Worm (Caenorhabditis elegans) whole organism, L2 larva: ENCODE measurements around the gene cct-7.

ENCODE experiments used
- C34F6.9 ChIP-seq: fragments of 150-350 bp; optimal IDR thresholded peaks from 2 replicates; lab custom pipeline; 2014; ENCODE audit warnings: missing biosample characterization, missing genetic modification characterization
- F13H6.1 ChIP-seq: sonication (generic microtip); optimal IDR thresholded peaks from 2 replicates; lab custom pipeline; 2016; ENCODE audit warnings: missing genetic modification characterization, missing compliant biosample characterization
- R02D3.7 ChIP-seq: fragments of 150-350 bp; optimal IDR thresholded peaks from 2 replicates; lab custom pipeline; 2014; ENCODE audit warnings: missing biosample characterization, missing genetic modification characterization
- Y55F3AM.14 ChIP-seq: fragments of 200-800 bp; sonication (Bioruptor generic); optimal IDR thresholded peaks from 2 replicates; lab custom pipeline; 2018; ENCODE audit warnings: mild to moderate bottlenecking, missing genetic modification characterization, missing compliant biosample characterization
- ZK546.5 ChIP-seq: sonication (generic microtip); optimal IDR thresholded peaks from 2 replicates; lab custom pipeline; 2017; ENCODE audit warnings: missing biosample characterization, missing genetic modification characterization
- alr-1 ChIP-seq: fragments of 150-350 bp; optimal IDR thresholded peaks from 2 replicates; lab custom pipeline; 2014; ENCODE audit warnings: missing biosample characterization, missing genetic modification characterization
- aly-2 ChIP-seq: fragments of 150-350 bp; optimal IDR thresholded peaks from 2 replicates; lab custom pipeline; 2014; ENCODE audit warnings: missing biosample characterization, missing genetic modification characterization
- blmp-1 ChIP-seq: sonication (generic microtip); optimal IDR thresholded peaks from 2 replicates; lab custom pipeline; 2017; ENCODE audit warnings: missing genetic modification characterization, mild to moderate bottlenecking, missing compliant biosample characterization, antibody characterized with exemption, moderate library complexity; ENCODE audit not compliant: insufficient read depth
- crh-2 ChIP-seq: sonication (generic microtip); optimal IDR thresholded peaks from 2 replicates; lab custom pipeline; 2017; ENCODE audit warnings: missing biosample characterization, missing genetic modification characterization
- elt-1 ChIP-seq: fragments of 150-350 bp; optimal IDR thresholded peaks from 2 replicates; lab custom pipeline; 2014; ENCODE audit warnings: missing biosample characterization, missing genetic modification characterization
- elt-3 ChIP-seq: sonication (generic microtip); optimal IDR thresholded peaks from 2 replicates; lab custom pipeline; 2017; ENCODE audit warnings: missing biosample characterization, missing genetic modification characterization
- fos-1 ChIP-seq: fragments of 150-350 bp; optimal IDR thresholded peaks from 2 replicates; lab custom pipeline; 2014; ENCODE audit warnings: missing biosample characterization, missing genetic modification characterization
- lin-11 ChIP-seq: fragments of 150-350 bp; sonication (generic microtip); optimal IDR thresholded peaks from 2 replicates; lab custom pipeline; 2014; ENCODE audit warnings: missing biosample characterization, missing genetic modification characterization, inconsistent platforms, mixed read lengths
- lin-39 ChIP-seq: fragments of 150-350 bp; optimal IDR thresholded peaks from 2 replicates; lab custom pipeline; 2014; ENCODE audit warnings: missing biosample characterization, missing genetic modification reagents, missing genetic modification characterization
- mab-5 ChIP-seq: fragments of 150-350 bp; optimal IDR thresholded peaks from 2 replicates; lab custom pipeline; 2014; ENCODE audit warnings: missing biosample characterization, missing genetic modification characterization
- mbf-1 ChIP-seq: sonication (generic microtip); optimal IDR thresholded peaks from 2 replicates; lab custom pipeline; 2017; ENCODE audit warnings: missing biosample characterization, missing genetic modification characterization
- mdl-1 ChIP-seq, 2 experiments: fragments of 150-350 bp in 1 of 2; sonication (generic microtip) in 1 of 2; optimal IDR thresholded peaks; 2 replicates each; lab custom pipeline; 2017; ENCODE audit warnings: missing biosample characterization in 2 of 2, missing genetic modification characterization in 2 of 2
- nhr-10 ChIP-seq: sonication (generic microtip); optimal IDR thresholded peaks from 2 replicates; lab custom pipeline; 2017; ENCODE audit warnings: missing biosample characterization, missing genetic modification characterization
- nhr-12 ChIP-seq: fragments of 150-350 bp; optimal IDR thresholded peaks from 2 replicates; lab custom pipeline; 2014; ENCODE audit warnings: missing biosample characterization, missing genetic modification characterization
- nhr-21 ChIP-seq: fragments of 150-350 bp; optimal IDR thresholded peaks from 2 replicates; lab custom pipeline; 2014; ENCODE audit warnings: missing biosample characterization, missing genetic modification characterization
- nhr-23 ChIP-seq: fragments of 150-350 bp; optimal IDR thresholded peaks from 2 replicates; lab custom pipeline; 2014; ENCODE audit warnings: missing biosample characterization, missing genetic modification reagents, missing genetic modification characterization
- nhr-237 ChIP-seq: fragments of 150-350 bp; optimal IDR thresholded peaks from 2 replicates; lab custom pipeline; 2014; ENCODE audit warnings: missing biosample characterization, missing genetic modification characterization
- nhr-25 ChIP-seq: fragments of 150-350 bp; sonication (generic microtip); optimal IDR thresholded peaks from 3 replicates; lab custom pipeline; 2014; ENCODE audit warnings: missing biosample characterization, missing genetic modification characterization
- nhr-6 ChIP-seq: fragments of 150-350 bp; optimal IDR thresholded peaks from 2 replicates; lab custom pipeline; 2014; ENCODE audit warnings: missing biosample characterization, missing genetic modification characterization
- nhr-77 ChIP-seq: fragments of 150-350 bp; optimal IDR thresholded peaks from 2 replicates; lab custom pipeline; 2014; ENCODE audit warnings: missing biosample characterization, missing genetic modification characterization
- peb-1 ChIP-seq: fragments of 150-350 bp; optimal IDR thresholded peaks from 2 replicates; lab custom pipeline; 2014; ENCODE audit warnings: missing biosample characterization, missing genetic modification characterization
- sem-4 ChIP-seq: fragments of 150-350 bp; optimal IDR thresholded peaks from 2 replicates; lab custom pipeline; 2014; ENCODE audit warnings: missing biosample characterization, missing genetic modification reagents, missing genetic modification characterization
- sma-3 ChIP-seq: sonication (generic microtip); optimal IDR thresholded peaks from 2 replicates; lab custom pipeline; 2016; ENCODE audit warnings: missing genetic modification reagents, missing genetic modification characterization, missing compliant biosample characterization
- sma-9 ChIP-seq, 2 experiments: fragments of 150-350 bp in 1 of 2; sonication (generic microtip) in 1 of 2; optimal IDR thresholded peaks; 2 replicates each; lab custom pipeline; 2014 to 2016; ENCODE audit warnings: missing genetic modification characterization in 2 of 2, mild to moderate bottlenecking in 1 of 2, missing biosample characterization in 1 of 2, missing compliant biosample characterization in 1 of 2, missing genetic modification reagents in 1 of 2, moderate library complexity in 1 of 2
- snpc-4 ChIP-seq: fragments of 150-350 bp; optimal IDR thresholded peaks from 2 replicates; lab custom pipeline; 2014; ENCODE audit warnings: missing biosample characterization, missing genetic modification characterization
- unc-39 ChIP-seq: fragments of 150-350 bp; optimal IDR thresholded peaks from 2 replicates; lab custom pipeline; 2014; ENCODE audit warnings: missing biosample characterization, missing genetic modification characterization
- unc-55 ChIP-seq: fragments of 150-350 bp; sonication (generic microtip); optimal IDR thresholded peaks from 3 replicates; lab custom pipeline; 2014; ENCODE audit warnings: missing biosample characterization, missing genetic modification reagents, missing genetic modification characterization
- unc-62 ChIP-seq: fragments of 150-350 bp; optimal IDR thresholded peaks from 2 replicates; lab custom pipeline; 2014; ENCODE audit warnings: missing biosample characterization, missing genetic modification reagents, missing genetic modification characterization
- ztf-11 ChIP-seq: sonication (generic microtip); optimal IDR thresholded peaks from 2 replicates; lab custom pipeline; 2017; ENCODE audit warnings: missing biosample characterization, missing genetic modification characterization
- ztf-4 ChIP-seq: fragments of 150-350 bp; optimal IDR thresholded peaks from 2 replicates; lab custom pipeline; 2014; ENCODE audit warnings: missing biosample characterization, missing genetic modification characterization

The cct-7 gene

ce11 chrV:1829973-1830372 lies 42.1 kb upstream of the cct-7 start, which contains the start of gene Y32G9B.1:
TSS of gene Y32G9B.1 (minus strand) at chrV:1830073.
- peak; percentile 30 for TF ChIP-seq blmp-1
- TF ChIP-seq F13H6.1 (tag; lab: Kevin White, UChicago), result no peak
- TF ChIP-seq nhr-21 (tag; lab: Kevin White, UChicago), result peak; percentile 3
- TF ChIP-seq fos-1 (tag; lab: Kevin White, UChicago), result peak; percentile 0
- no peak for TF ChIP-seq lin-39 (tag; lab: Kevin White, UChicago)
- TF ChIP-seq, all 48 proteins: peak for 3

ce11 chrV:1841744-1842143 lies 30.3 kb upstream of the cct-7 start, which contains the start of gene T10B5.8:
TSS of gene T10B5.8 (plus strand) at chrV:1842044.
- TF ChIP-seq lin-39 (tag; lab: Kevin White, UChicago), result no peak
- TF ChIP-seq mbf-1 (tag; lab: Kevin White, UChicago), result no peak
- TF ChIP-seq blmp-1, result no peak
- no peak for TF ChIP-seq alr-1 (tag; lab: Kevin White, UChicago)
- TF ChIP-seq sma-3, result no peak
- TF ChIP-seq lin-11 (tag; lab: Kevin White, UChicago), result no peak
- no peak for TF ChIP-seq elt-1
- no peak for TF ChIP-seq mab-5
- TF ChIP-seq C34F6.9, result no peak
- no peak for TF ChIP-seq R02D3.7
- no peak for TF ChIP-seq unc-55
- TF ChIP-seq unc-62 (GFP tag; lab: Kevin White, UChicago), result no peak
- TF ChIP-seq nhr-25 (tag; lab: Kevin White, UChicago), result no peak
- TF ChIP-seq crh-2 (tag; lab: Kevin White, UChicago), result no peak
- no peak for TF ChIP-seq snpc-4
- no peak for TF ChIP-seq nhr-12 (tag; lab: Kevin White, UChicago)
- no peak for TF ChIP-seq Y55F3AM.14 (GFP tag; lab: Kevin White, UChicago)

- TF ChIP-seq ztf-11 (no peak), fos-1 (tag; lab: Kevin White, UChicago) (peak; percentile 86)
Measured at ce11 chrV:1845977-1846376, 26.1 kb upstream of the cct-7 start, which contains the start of gene T10B5.7. TSS of gene T10B5.7 (plus strand) at chrV:1846201.

DNA sequence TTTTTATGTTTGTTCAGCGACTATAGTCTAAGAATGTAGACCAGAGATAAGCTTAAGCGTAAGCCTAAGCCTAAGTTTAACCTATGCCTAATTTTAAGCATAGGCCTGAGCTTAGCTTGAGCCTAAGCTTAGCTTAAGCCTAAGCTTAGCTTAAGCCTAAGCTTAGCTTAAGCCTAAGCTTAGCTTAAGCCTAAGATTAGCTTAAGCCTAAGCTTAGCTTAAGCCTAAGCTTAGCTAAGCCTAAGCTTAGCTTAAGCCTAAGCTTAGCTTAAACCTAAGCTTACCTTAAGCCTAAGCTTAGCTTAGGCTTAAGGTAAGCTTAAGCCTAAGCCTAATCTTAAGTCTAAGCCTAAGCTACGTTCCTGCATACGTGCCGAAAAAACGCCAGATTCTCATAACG lies 23.5 kb upstream of the cct-7 start:
- TF ChIP-seq Y55F3AM.14 (GFP tag; lab: Kevin White, UChicago) (no peak), ztf-4 (tag; lab: Kevin White, UChicago) (no peak), nhr-25 (tag; lab: Kevin White, UChicago) (no peak), nhr-12 (tag; lab: Kevin White, UChicago) (no peak), C34F6.9 (no peak), nhr-10 (tag; lab: Kevin White, UChicago) (no peak), peb-1 (no peak), nhr-23 (tag; lab: Kevin White, UChicago) (no peak), unc-39 (tag; lab: Kevin White, UChicago) (no peak), alr-1 (tag; lab: Kevin White, UChicago) (no peak), aly-2 (tag; lab: Kevin White, UChicago) (no peak), F13H6.1 (tag; lab: Kevin White, UChicago) (no peak), unc-62 (GFP tag; lab: Kevin White, UChicago) (no peak), nhr-237 (tag; lab: Kevin White, UChicago) (no peak), R02D3.7 (no peak), sma-9 (GFP tag; optimal IDR thresholded peaks at IDR 0.05; lab: Kevin White, UChicago) (no peak), sma-9 (tag; optimal IDR thresholded peaks at IDR 0.05; lab: Kevin White, UChicago) (no peak), sma-3 (no peak)

DNA sequence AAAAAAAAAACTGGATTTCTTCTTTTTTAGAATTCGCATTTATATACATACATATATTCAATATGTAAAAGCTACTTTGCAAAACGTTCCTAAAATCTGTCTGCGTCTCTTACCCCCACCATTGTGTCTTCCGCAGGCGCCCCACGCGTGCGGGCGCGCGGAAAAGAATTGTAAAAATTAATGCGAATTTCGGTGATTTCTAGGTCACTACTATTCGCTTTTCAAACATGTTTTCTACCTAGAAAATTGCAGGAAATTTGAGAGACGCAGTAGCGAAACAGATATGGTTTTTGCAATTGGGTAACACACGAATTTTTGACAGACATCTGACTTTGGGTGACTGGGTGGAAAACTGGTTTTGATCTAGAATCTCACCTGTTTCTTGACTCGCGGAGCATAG lies 17.0 kb upstream of the cct-7 start:
- TF ChIP-seq nhr-6, result no peak
- no peak for TF ChIP-seq nhr-77 (tag; lab: Kevin White, UChicago)
- TF ChIP-seq nhr-25 (tag; lab: Kevin White, UChicago), result peak; percentile 23
- no peak for TF ChIP-seq elt-3 (tag; lab: Kevin White, UChicago)
- no peak for TF ChIP-seq mdl-1 (tag; optimal IDR thresholded peaks at IDR 0.05; lab: Kevin White, UChicago)

- TF ChIP-seq ztf-11, result no peak
- no peak for TF ChIP-seq sem-4
- TF ChIP-seq ZK546.5, result no peak
- TF ChIP-seq lin-11 (tag; lab: Kevin White, UChicago), result no peak
Measured at ce11 chrV:1856176-1856575, 15.9 kb upstream of the cct-7 start, which contains the start of gene T10B5.10. TSS of gene T10B5.10 (minus strand) at chrV:1856276.
